Worm (Caenorhabditis elegans) whole organism, L4/young adult: ENCODE results near the gene F16H6.4.

Source experiments
- dao-5 ChIP-seq: sonication (generic microtip); optimal IDR thresholded peaks from 2 replicates; lab custom pipeline; 2016; ENCODE audit warnings: missing genotype, missing genetic modification characterization, moderate library complexity, missing compliant biosample characterization
- him-1 ChIP-seq: sonication (generic microtip); optimal IDR thresholded peaks from 2 replicates; lab custom pipeline; 2016; ENCODE audit warnings: missing genotype, missing genetic modification reagents, missing genetic modification characterization, missing compliant biosample characterization

DNA sequence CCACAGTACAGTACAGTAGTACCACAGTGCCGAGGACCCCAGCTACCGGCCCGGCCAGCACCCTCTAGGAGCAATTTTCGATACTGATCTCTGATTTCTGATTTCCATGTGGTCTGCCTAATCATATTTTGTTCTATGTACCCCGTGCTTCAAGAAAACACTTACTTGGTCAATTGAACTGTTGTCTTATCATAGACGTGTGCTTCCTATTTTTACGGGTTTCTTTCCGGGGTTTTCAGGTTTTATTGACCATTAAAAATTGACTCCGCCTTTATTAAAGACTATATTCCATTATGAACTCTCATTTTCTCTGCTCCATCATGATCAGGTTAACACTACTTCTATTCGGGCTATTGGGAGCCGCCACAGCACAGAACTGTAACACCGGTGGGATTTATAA, 40.8 kb upstream of the F16H6.4 start, which contains the start of gene clec-48:
- TF ChIP-seq him-1, result no peak
- no peak for TF ChIP-seq dao-5 (tag; lab: Kevin White, UChicago)
